Worm (Caenorhabditis elegans) whole organism, L2 larva: Measurements from ENCODE around the gene F31E8.5.

ENCODE experiments used
- aly-2 ChIP-seq: fragments of 150-350 bp; optimal IDR thresholded peaks from 2 replicates; lab custom pipeline; 2014; ENCODE audit warnings: missing biosample characterization, missing genetic modification characterization
- dmd-4 ChIP-seq: sonication (generic microtip); optimal IDR thresholded peaks from 2 replicates; lab custom pipeline; 2017; ENCODE audit warnings: missing biosample characterization, missing genetic modification characterization
- egl-27 ChIP-seq: sonication (generic microtip); optimal IDR thresholded peaks from 3 replicates; lab custom pipeline; 2017; ENCODE audit warnings: missing biosample characterization, missing genetic modification reagents, missing genetic modification characterization
- elt-1 ChIP-seq: fragments of 150-350 bp; optimal IDR thresholded peaks from 2 replicates; lab custom pipeline; 2014; ENCODE audit warnings: missing biosample characterization, missing genetic modification characterization
- snpc-4 ChIP-seq: fragments of 150-350 bp; optimal IDR thresholded peaks from 2 replicates; lab custom pipeline; 2014; ENCODE audit warnings: missing biosample characterization, missing genetic modification characterization

ce11 chrII:6783377-6783829 lies 23.7 kb downstream of the F31E8.5 start, which contains the start of gene gldi-2:
- no peak for TF ChIP-seq elt-1 (tag; lab: Kevin White, UChicago)
- no peak for TF ChIP-seq snpc-4 (tag; lab: Kevin White, UChicago)
- no peak for TF ChIP-seq aly-2
- no peak for TF ChIP-seq dmd-4 (tag; lab: Kevin White, UChicago)
- TF ChIP-seq egl-27: no peak
